Fruit fly (Drosophila melanogaster) whole organism, embryonic: ENCODE data around the gene Pgd.

Experiments
- Atf6 ChIP-seq: fragments of 200-800 bp; sonication (Bioruptor generic); IDR thresholded peaks from 2 replicates; pipeline ENCODE4 v1.3.6; 2022; ENCODE audit warnings: missing biosample characterization, missing genetic modification characterization
- CG10431 ChIP-seq: fragments of 200-800 bp; sonication (Bioruptor generic); optimal IDR thresholded peaks from 3 replicates; lab custom pipeline; 2018; ENCODE audit warnings: missing biosample characterization, mild to moderate bottlenecking, missing genetic modification characterization
- CG10462 ChIP-seq: fragments of 200-800 bp; sonication (Bioruptor generic); optimal IDR thresholded peaks from 2 replicates; lab custom pipeline; 2016; ENCODE audit warnings: missing biosample characterization, missing genetic modification characterization
- CG12155 ChIP-seq: fragments of 200-800 bp; sonication (Bioruptor generic); optimal IDR thresholded peaks from 3 replicates; lab custom pipeline; 2016; ENCODE audit warnings: missing biosample characterization, missing genetic modification characterization
- CG12659 ChIP-seq: fragments of 200-800 bp; sonication (Bioruptor generic); optimal IDR thresholded peaks from 3 replicates; lab custom pipeline; 2017; ENCODE audit warnings: mild to moderate bottlenecking, missing biosample characterization, missing genetic modification reagents, missing genetic modification characterization
- CG12769 ChIP-seq: fragments of 200-800 bp; sonication (Bioruptor generic); optimal IDR thresholded peaks from 2 replicates; lab custom pipeline; 2019; ENCODE audit warnings: missing biosample characterization, mild to moderate bottlenecking, missing genetic modification characterization, moderate library complexity
- CG17361 ChIP-seq: fragments of 200-800 bp; sonication (Bioruptor generic); IDR thresholded peaks from 3 replicates; pipeline ENCODE4 v1.3.6; 2022; ENCODE audit warnings: missing biosample characterization, missing genetic modification characterization
- CG3281 ChIP-seq: fragments of 200-800 bp; sonication (Bioruptor generic); optimal IDR thresholded peaks from 3 replicates; lab custom pipeline; 2017; ENCODE audit warnings: missing biosample characterization, mild to moderate bottlenecking, missing genetic modification characterization
- CG33557 ChIP-seq: fragments of 200-800 bp; sonication (Bioruptor generic); optimal IDR thresholded peaks from 2 replicates; lab custom pipeline; 2019; ENCODE audit warnings: missing biosample characterization, mild to moderate bottlenecking, missing genetic modification characterization, moderate library complexity
- CG34224 ChIP-seq: fragments of 200-800 bp; sonication (Bioruptor generic); IDR thresholded peaks from 3 replicates; pipeline ENCODE4 v1.3.6; 2022; ENCODE audit warnings: missing biosample characterization, missing genetic modification characterization; ENCODE audit not compliant: partially characterized antibody
- CG4282 ChIP-seq: fragments of 200-800 bp; sonication (Bioruptor generic); optimal IDR thresholded peaks from 2 replicates; lab custom pipeline; 2016; ENCODE audit warnings: missing biosample characterization, missing genetic modification characterization
- CG43689 ChIP-seq: fragments of 200-800 bp; sonication (Bioruptor generic); IDR thresholded peaks from 2 replicates; pipeline ENCODE4 v1.3.6; 2022; ENCODE audit warnings: missing biosample characterization, missing genetic modification characterization
- CG4707 ChIP-seq: fragments of 200-800 bp; sonication (Bioruptor generic); optimal IDR thresholded peaks from 2 replicates; lab custom pipeline; 2018; ENCODE audit warnings: missing biosample characterization, mild to moderate bottlenecking, missing genetic modification characterization, moderate library complexity
- CG6175 ChIP-seq: fragments of 200-800 bp; sonication (Bioruptor generic); IDR thresholded peaks from 3 replicates; pipeline ENCODE4 v1.3.6; 2022; ENCODE audit warnings: missing biosample characterization, missing genetic modification characterization
- CG6272 ChIP-seq: fragments of 200-800 bp; sonication (Bioruptor generic); IDR thresholded peaks from 2 replicates; pipeline ENCODE4 v1.3.6; 2022; ENCODE audit warnings: missing biosample characterization, missing genetic modification characterization
- CG8359 ChIP-seq: fragments of 200-800 bp; sonication (Bioruptor generic); optimal IDR thresholded peaks from 2 replicates; lab custom pipeline; 2017; ENCODE audit warnings: missing biosample characterization, mild to moderate bottlenecking, missing genetic modification characterization, borderline replicate concordance
- CG8944 ChIP-seq: fragments of 200-800 bp; sonication (Bioruptor generic); optimal IDR thresholded peaks from 3 replicates; lab custom pipeline; 2016; ENCODE audit warnings: missing biosample characterization, missing genetic modification characterization
- CG9876 ChIP-seq: fragments of 200-800 bp; sonication (Bioruptor generic); optimal IDR thresholded peaks from 2 replicates; lab custom pipeline; 2016; ENCODE audit warnings: missing biosample characterization, missing genetic modification characterization
- CoRest ChIP-seq: fragments of 200-800 bp; sonication (Bioruptor generic); optimal IDR thresholded peaks from 3 replicates; lab custom pipeline; 2018; ENCODE audit warnings: missing biosample characterization, mild to moderate bottlenecking, missing genetic modification characterization, moderate library complexity
- Dbx ChIP-seq: fragments of 200-800 bp; sonication (Bioruptor generic); IDR thresholded peaks from 3 replicates; pipeline ENCODE4 v1.3.6; 2022; ENCODE audit warnings: missing biosample characterization, missing genetic modification characterization
- Eip74EF ChIP-seq, 2 experiments: fragments of 200-800 bp in 1 of 2; fragments of >200 bp in 1 of 2; sonication (Bioruptor generic) in 1 of 2; optimal IDR thresholded peaks; 2 replicates each; lab custom pipeline; 2017 to 2019; ENCODE audit warnings: missing biosample characterization in 2 of 2, missing genetic modification characterization in 2 of 2, mild to moderate bottlenecking in 1 of 2, moderate library complexity in 1 of 2
- Fer3 ChIP-seq: fragments of 200-800 bp; sonication (Bioruptor generic); optimal IDR thresholded peaks from 2 replicates; lab custom pipeline; 2018; ENCODE audit warnings: missing biosample characterization, mild to moderate bottlenecking, missing genetic modification characterization, moderate library complexity
- HLH4C ChIP-seq: fragments of 200-800 bp; sonication (Bioruptor generic); IDR thresholded peaks from 3 replicates; pipeline ENCODE4 v1.3.6; 2022; ENCODE audit warnings: missing biosample characterization, missing genetic modification characterization; ENCODE audit not compliant: partially characterized antibody
- Hmx ChIP-seq: fragments of 200-800 bp; sonication (Bioruptor generic); optimal IDR thresholded peaks from 2 replicates; lab custom pipeline; 2016; ENCODE audit warnings: missing biosample characterization, missing genetic modification characterization
- Oli ChIP-seq: fragments of 200-800 bp; sonication (Bioruptor generic); optimal IDR thresholded peaks from 2 replicates; lab custom pipeline; 2018; ENCODE audit warnings: missing biosample characterization, mild to moderate bottlenecking, missing genetic modification characterization, moderate library complexity
- Sin3A ChIP-seq: fragments of >200 bp; optimal IDR thresholded peaks from 2 replicates; lab custom pipeline; 2018
- Sox100B ChIP-seq: fragments of 200-800 bp; sonication (Bioruptor generic); optimal IDR thresholded peaks from 3 replicates; lab custom pipeline; 2018; ENCODE audit warnings: missing biosample characterization, mild to moderate bottlenecking, missing genetic modification characterization
- Sox102F ChIP-seq: fragments of 200-800 bp; sonication (Bioruptor generic); optimal IDR thresholded peaks from 2 replicates; lab custom pipeline; 2018; ENCODE audit warnings: missing biosample characterization, mild to moderate bottlenecking, missing genetic modification characterization, moderate library complexity
- TFAM ChIP-seq: fragments of 200-800 bp; sonication (Bioruptor generic); optimal IDR thresholded peaks from 2 replicates; lab custom pipeline; 2017; ENCODE audit warnings: missing biosample characterization, missing genetic modification characterization, inconsistent platforms
- Trl ChIP-seq, 3 experiments: fragments of >200 bp in 2 of 3; fragments of 200-800 bp in 1 of 3; sonication (Bioruptor generic) in 1 of 3; optimal IDR thresholded peaks; 2 replicates in 1 of 3; 3 replicates in 2 of 3; lab custom pipeline; 2016 to 2017; ENCODE audit warnings: missing biosample characterization in 1 of 3, missing genetic modification characterization in 1 of 3
- Xrp1 ChIP-seq: fragments of 200-800 bp; sonication (Bioruptor generic); IDR thresholded peaks from 2 replicates; pipeline ENCODE4 v1.3.6; 2022; ENCODE audit warnings: missing biosample characterization, missing genetic modification characterization
- aop ChIP-seq: fragments of 200-800 bp; sonication (Bioruptor generic); IDR thresholded peaks from 2 replicates; pipeline ENCODE4 v1.3.6; 2022; ENCODE audit warnings: missing biosample characterization, missing genetic modification characterization
- ase ChIP-seq: fragments of 200-800 bp; sonication (Bioruptor generic); IDR thresholded peaks from 3 replicates; pipeline ENCODE4 v1.3.6; 2022; ENCODE audit warnings: missing biosample characterization, missing genetic modification characterization
- cad ChIP-seq: fragments of >200 bp; optimal IDR thresholded peaks from 2 replicates; lab custom pipeline; 2017; ENCODE audit warnings: missing biosample characterization, missing genetic modification characterization
- crc ChIP-seq: fragments of 200-800 bp; sonication (Bioruptor generic); optimal IDR thresholded peaks from 2 replicates; lab custom pipeline; 2016; ENCODE audit warnings: missing biosample characterization, missing genetic modification characterization
- croc ChIP-seq: fragments of 200-800 bp; sonication (Bioruptor generic); conservative IDR thresholded peaks from 3 replicates; pipeline ENCODE4 v1.3.6; 2022; ENCODE audit warnings: missing biosample characterization, missing genetic modification characterization
- da ChIP-seq: fragments of 200-800 bp; sonication (Bioruptor generic); optimal IDR thresholded peaks from 2 replicates; lab custom pipeline; 2016; ENCODE audit warnings: missing biosample characterization, missing genetic modification characterization
- dimm ChIP-seq: fragments of 200-800 bp; sonication (Bioruptor generic); IDR thresholded peaks from 2 replicates; pipeline ENCODE4 v1.3.6; 2022; ENCODE audit warnings: missing biosample characterization, missing genetic modification characterization
- dpn ChIP-seq, 2 experiments: fragments of 200-800 bp; sonication (Bioruptor generic); optimal IDR thresholded peaks; 3 replicates each; lab custom pipeline; 2016; ENCODE audit warnings: missing biosample characterization in 2 of 2, missing genetic modification characterization in 2 of 2
- esg ChIP-seq: fragments of 200-800 bp; sonication (Bioruptor generic); conservative IDR thresholded peaks from 2 replicates; pipeline ENCODE4 v1.3.6; 2022; ENCODE audit warnings: missing biosample characterization, missing genetic modification characterization
- fu2 ChIP-seq: fragments of 200-800 bp; sonication (Bioruptor generic); optimal IDR thresholded peaks from 2 replicates; lab custom pipeline; 2016; ENCODE audit warnings: missing biosample characterization, missing genetic modification characterization
- grn ChIP-seq: fragments of 200-800 bp; sonication (Bioruptor generic); optimal IDR thresholded peaks from 3 replicates; lab custom pipeline; 2017; ENCODE audit warnings: missing biosample characterization, missing genetic modification characterization
- lilli ChIP-seq: fragments of 200-800 bp; sonication (Bioruptor generic); optimal IDR thresholded peaks from 3 replicates; lab custom pipeline; 2016; ENCODE audit warnings: missing biosample characterization, missing genetic modification characterization
- phol ChIP-seq: fragments of 200-800 bp; sonication (Bioruptor generic); optimal IDR thresholded peaks from 3 replicates; lab custom pipeline; 2018; ENCODE audit warnings: missing biosample characterization, mild to moderate bottlenecking, missing genetic modification characterization, moderate library complexity
- ro ChIP-seq: fragments of 200-800 bp; sonication (Bioruptor generic); IDR thresholded peaks from 2 replicates; pipeline ENCODE4 v1.3.6; 2022; ENCODE audit warnings: missing biosample characterization, missing genetic modification characterization
- sim ChIP-seq: fragments of 200-800 bp; sonication (Bioruptor generic); IDR thresholded peaks from 2 replicates; pipeline ENCODE4 v1.3.6; 2022; ENCODE audit warnings: missing biosample characterization, missing genetic modification characterization
- ssp ChIP-seq: fragments of 200-800 bp; sonication (Bioruptor generic); IDR thresholded peaks from 2 replicates; pipeline ENCODE4 v1.3.6; 2022; ENCODE audit warnings: missing biosample characterization, missing genetic modification characterization
- twi ChIP-seq: fragments of 200-800 bp; optimal IDR thresholded peaks from 2 replicates; lab custom pipeline; 2019; ENCODE audit warnings: missing biosample characterization, mild to moderate bottlenecking, missing genetic modification characterization, moderate library complexity
- unc-4 ChIP-seq: fragments of 200-800 bp; sonication (Bioruptor generic); IDR thresholded peaks from 2 replicates; pipeline ENCODE4 v1.3.6; 2022; ENCODE audit warnings: missing biosample characterization, missing genetic modification characterization; ENCODE audit not compliant: partially characterized antibody
- yki ChIP-seq: fragments of >200 bp; optimal IDR thresholded peaks from 3 replicates; lab custom pipeline; 2018
- z ChIP-seq: fragments of 200-800 bp; sonication (Bioruptor generic); IDR thresholded peaks from 3 replicates; pipeline ENCODE4 v1.3.6; 2022; ENCODE audit warnings: missing biosample characterization, missing genetic modification characterization
- zfh2 ChIP-seq: fragments of 200-800 bp; sonication (Bioruptor generic); optimal IDR thresholded peaks from 2 replicates; lab custom pipeline; 2016; ENCODE audit warnings: missing biosample characterization, missing genetic modification characterization

Gene Pgd

dm6 chrX:2141854-2142216 lies 3.1 kb upstream of the Pgd start (continued):
- no peak for TF ChIP-seq TFAM (GFP tag; lab: Kevin White, UChicago)
- TF ChIP-seq Trl (optimal IDR thresholded peaks at IDR 0.05; lab: Kevin White, UChicago) = no peak
- peak; percentile 43 for TF ChIP-seq Trl (GFP tag; optimal IDR thresholded peaks at IDR 0.05; lab: Kevin White, UChicago)
- TF ChIP-seq aop (GFP tag; lab: Robert Waterston, UW) = no peak
- TF ChIP-seq CG10462 (GFP tag; lab: Kevin White, UChicago) = no peak
- TF ChIP-seq dpn (GFP tag; optimal IDR thresholded peaks at IDR 0.05; lab: Kevin White, UChicago) = peak in 1 of 2 experiments; percentile 11
- TF ChIP-seq Hmx (GFP tag; lab: Kevin White, UChicago) = no peak
- no peak for TF ChIP-seq twi (tag; lab: Kevin White, UChicago)
- no peak for TF ChIP-seq CG34224 (GFP tag; lab: Robert Waterston, UW)
- no peak for TF ChIP-seq HLH4C (GFP tag; lab: Robert Waterston, UW)
- no peak for TF ChIP-seq ssp (GFP tag; lab: Robert Waterston, UW)
- TF ChIP-seq CG33557 (GFP tag; lab: Kevin White, UChicago) = no peak
- TF ChIP-seq CG6272 (GFP tag; lab: Robert Waterston, UW) = no peak
- no peak for TF ChIP-seq crc (GFP tag; lab: Kevin White, UChicago)
- peak; percentile 50 for TF ChIP-seq Sox102F
- peak; percentile 68 for TF ChIP-seq CG4707 (GFP tag; lab: Kevin White, UChicago)
- no peak for TF ChIP-seq esg (GFP tag; lab: Robert Waterston, UW)
- TF ChIP-seq CG12155 (GFP tag; lab: Kevin White, UChicago) = peak; percentile 25
- no peak for TF ChIP-seq cad (GFP tag; lab: Kevin White, UChicago)
- no peak for TF ChIP-seq Sox100B (GFP tag; lab: Kevin White, UChicago)
- TF ChIP-seq dimm = no peak
- TF ChIP-seq CG17361 (GFP tag; lab: Robert Waterston, UW) = 0 out of 3 replicates have a peak, but pooled peaks have one; percentile 49
- peak; percentile 72 for TF ChIP-seq grn (GFP tag; lab: Kevin White, UChicago)
- TF ChIP-seq CG12659 (GFP tag; lab: Kevin White, UChicago) = peak; percentile 21
- peak; percentile 63 for TF ChIP-seq CG43689 (GFP tag; lab: Robert Waterston, UW)
- TF ChIP-seq phol (tag; lab: Kevin White, UChicago) = peak; percentile 27
- TF ChIP-seq Xrp1 (GFP tag; lab: Robert Waterston, UW) = peak; percentile 39; the same call in 1 of the 2 replicates
- peak in 1 of 2 experiments; percentile 9 for TF ChIP-seq Eip74EF (GFP tag; optimal IDR thresholded peaks at IDR 0.05; lab: Kevin White, UChicago)
- TF ChIP-seq fu2 = no peak
- TF ChIP-seq z (GFP tag; lab: Robert Waterston, UW) = peak; percentile 37; the same call in 1 of the 3 replicates
- TF ChIP-seq lilli (GFP tag; lab: Kevin White, UChicago) = peak; percentile 10
- TF ChIP-seq Atf6 (GFP tag; lab: Robert Waterston, UW) = peak; percentile 58; the same call in 1 of the 2 replicates
- no peak for TF ChIP-seq CG6175
- TF ChIP-seq yki (lab: Kevin White, UChicago) = no peak
- TF ChIP-seq CG10431 (GFP tag; lab: Kevin White, UChicago) = peak; percentile 56
- peak; percentile 50 for TF ChIP-seq CoRest (tag; lab: Kevin White, UChicago)
- TF ChIP-seq CG9876 (GFP tag; lab: Kevin White, UChicago) = no peak
- peak; percentile 56 for TF ChIP-seq CG12769
- peak; percentile 63; the same call in 2 of the 3 replicates for TF ChIP-seq Dbx (GFP tag; lab: Robert Waterston, UW)
- peak; percentile 35 for TF ChIP-seq CG3281 (GFP tag; lab: Kevin White, UChicago)
- no peak for TF ChIP-seq Sin3A (lab: Kevin White, UChicago)
- no peak for TF ChIP-seq da (GFP tag; lab: Kevin White, UChicago)
- TF ChIP-seq Fer3 (tag; lab: Kevin White, UChicago) = peak; percentile 57
- TF ChIP-seq ro = no peak
- TF ChIP-seq CG8359 (GFP tag; lab: Kevin White, UChicago) = peak; percentile 5
- TF ChIP-seq croc = no peak
- TF ChIP-seq Oli (tag; lab: Kevin White, UChicago) = peak; percentile 45
- no peak for TF ChIP-seq unc-4
- TF ChIP-seq zfh2 (GFP tag; lab: Kevin White, UChicago) = no peak
- TF ChIP-seq CG4282 (GFP tag; lab: Kevin White, UChicago) = no peak
- TF ChIP-seq sim (GFP tag; lab: Robert Waterston, UW) = no peak
- no peak for TF ChIP-seq CG8944 (GFP tag; lab: Kevin White, UChicago)
- TF ChIP-seq ase (GFP tag; lab: Robert Waterston, UW) = no peak; the same call in 2 of the 3 replicates
